Worm (Caenorhabditis elegans): Measurements from ENCODE around the gene trpl-2.

trpl-2 gene

DNA sequence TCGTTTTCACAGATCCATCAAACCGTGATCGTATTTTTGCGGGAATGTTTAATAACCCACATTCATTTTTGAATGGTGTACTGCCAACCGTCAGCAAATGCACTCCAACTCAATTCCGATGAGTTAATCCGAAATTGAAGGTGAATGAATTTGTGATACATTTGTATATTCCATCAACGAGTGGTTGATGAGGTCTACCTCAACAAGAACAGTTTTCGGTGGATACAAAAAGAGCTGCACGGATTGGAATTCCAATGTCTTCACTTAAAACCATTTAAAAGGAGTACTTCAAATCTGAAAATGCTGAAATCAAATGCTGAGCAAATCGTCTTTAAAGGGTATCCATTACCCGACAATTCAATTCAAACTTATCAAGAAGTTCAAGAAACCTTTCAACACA is 37.2 kb upstream of the trpl-2 start, which contains the start of gene F15E6.5:
Gene F15E6.5, plus strand, starts transcription at position 301 of the 400 bp plus-strand sequence.
- no peak for TF ChIP-seq elt-3 (tag; optimal IDR thresholded peaks at IDR 0.05)
- no peak for TF ChIP-seq unc-62 (GFP tag; optimal IDR thresholded peaks at IDR 0.05)

DNA sequence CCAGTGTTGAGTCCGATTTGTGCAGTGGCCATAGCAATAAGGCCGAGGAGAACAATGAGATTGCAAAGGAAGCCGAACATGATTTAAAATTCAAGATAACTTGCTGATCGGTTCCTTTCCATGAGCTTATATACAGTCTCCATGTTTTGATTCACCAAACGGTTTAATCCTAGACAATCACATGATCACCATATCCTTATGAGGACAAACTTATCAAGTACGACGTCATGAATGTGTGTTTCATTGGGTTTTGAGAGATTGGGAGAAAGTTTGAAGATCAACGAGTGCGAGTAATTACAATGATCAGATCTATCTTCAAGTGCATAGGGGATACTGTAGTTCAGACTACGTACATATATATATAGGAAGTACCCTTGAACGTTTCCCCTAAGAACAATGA is 36.0 kb upstream of the trpl-2 start, which contains the start of gene dct-7:
Gene dct-7, minus strand, starts transcription at position 101 of the 400 bp plus-strand sequence.
- no peak for TF ChIP-seq ama-1 (optimal IDR thresholded peaks at IDR 0.05)
- peak; percentile 30 for TF ChIP-seq nhr-43 (tag; optimal IDR thresholded peaks at IDR 0.05; ENCODE audit: poor library complexity, severe bottlenecking)

DNA sequence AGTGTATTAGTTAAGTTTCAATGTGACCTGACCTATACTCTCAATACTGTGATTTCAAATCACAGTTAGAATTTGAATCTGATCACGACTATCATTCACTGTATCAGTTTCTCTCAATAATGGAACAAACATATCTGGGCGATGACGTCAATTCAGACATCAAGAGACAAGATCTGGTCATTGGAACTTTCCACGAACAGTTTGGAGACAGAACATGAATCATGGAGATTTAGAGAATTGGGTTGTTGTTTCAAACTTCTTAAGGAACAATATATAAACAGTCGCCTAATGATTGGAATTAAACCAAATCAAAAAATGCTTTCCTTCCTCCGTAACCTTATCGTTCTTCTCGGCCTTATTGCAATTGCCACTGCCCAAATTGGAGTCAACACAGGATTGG is 35.3 kb upstream of the trpl-2 start, which contains the start of gene F15E6.4:
Gene F15E6.4, plus strand, starts transcription at position 301 of the 400 bp plus-strand sequence.
- TF ChIP-seq nhr-77 (tag; optimal IDR thresholded peaks at IDR 0.05) = no peak
- TF ChIP-seq nhr-12 (tag; optimal IDR thresholded peaks at IDR 0.05) = no peak
- no peak for TF ChIP-seq snpc-4 (tag; optimal IDR thresholded peaks at IDR 0.05)
- TF ChIP-seq elt-1 (tag; optimal IDR thresholded peaks at IDR 0.05) = no peak
- TF ChIP-seq R02D3.7 (tag; optimal IDR thresholded peaks at IDR 0.05) = no peak
- TF ChIP-seq hmg-11 (tag; optimal IDR thresholded peaks at IDR 0.05) = no peak
- no peak for TF ChIP-seq ztf-11 (tag; optimal IDR thresholded peaks at IDR 0.05)
- no peak for TF ChIP-seq mml-1 (tag; optimal IDR thresholded peaks at IDR 0.05)
- no peak for TF ChIP-seq elt-3 (tag; optimal IDR thresholded peaks at IDR 0.05)
- TF ChIP-seq fkh-10 (GFP tag; optimal IDR thresholded peaks at IDR 0.05) = no peak

DNA sequence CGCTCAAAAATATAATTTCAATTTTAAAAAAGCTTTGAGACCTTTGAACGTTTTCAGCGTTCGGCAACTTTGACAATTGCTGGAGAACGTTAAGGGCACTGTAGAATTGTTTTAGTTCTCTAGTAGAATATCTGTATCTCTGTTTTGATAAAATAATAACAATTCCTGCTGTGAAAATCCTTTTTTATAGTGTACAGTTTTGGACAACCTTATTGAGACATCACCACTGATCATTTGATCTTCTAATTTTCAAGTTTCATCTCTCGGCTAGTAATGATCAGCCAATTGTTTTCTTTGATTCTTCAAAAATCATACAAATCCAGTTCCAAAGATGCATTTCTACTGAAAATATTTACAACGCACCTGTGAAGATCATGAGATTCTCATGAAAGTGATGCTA is 33.9 kb upstream of the trpl-2 start, which contains the start of gene F15E6.10:
Gene F15E6.10, plus strand, starts transcription at position 301 of the 400 bp plus-strand sequence.
- no peak for TF ChIP-seq daf-12 (tag; optimal IDR thresholded peaks at IDR 0.05)
- no peak for TF ChIP-seq ceh-16 (tag; optimal IDR thresholded peaks at IDR 0.05)
- TF ChIP-seq hmg-11 (tag; optimal IDR thresholded peaks at IDR 0.05) = no peak

DNA sequence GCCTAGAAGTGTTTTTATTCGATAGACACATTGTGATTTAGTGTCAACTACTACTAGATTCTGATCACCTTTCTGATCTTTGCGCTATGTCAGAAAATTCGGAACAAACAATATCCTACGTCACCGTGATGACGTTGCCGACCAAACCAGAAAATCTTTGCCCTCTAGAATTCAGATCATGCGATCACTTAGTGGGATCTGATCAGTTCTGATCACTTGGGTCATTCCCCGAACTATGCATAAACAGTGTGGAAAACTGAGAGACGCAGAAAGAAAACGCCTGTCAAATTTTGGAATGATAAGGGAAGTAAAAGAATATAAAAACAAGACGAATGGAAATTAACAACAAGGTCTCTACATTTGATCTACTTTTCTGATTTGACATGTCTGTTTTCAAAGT is 31.9 kb upstream of the trpl-2 start, which contains the start of gene F15E6.3:
Gene F15E6.3, plus strand, starts transcription at position 344 of the 400 bp plus-strand sequence.
- TF ChIP-seq nhr-43 (tag; optimal IDR thresholded peaks at IDR 0.05; ENCODE audit: poor library complexity, severe bottlenecking) (peak; percentile 76), mml-1 (tag; optimal IDR thresholded peaks at IDR 0.05) (no peak), elt-3 (tag; optimal IDR thresholded peaks at IDR 0.05) (peak in 1 of 3 experiments; percentile 36), nhr-67 (tag; optimal IDR thresholded peaks at IDR 0.05) (no peak), lin-39 (tag; optimal IDR thresholded peaks at IDR 0.05) (no peak), elt-1 (tag; optimal IDR thresholded peaks at IDR 0.05) (no peak), nhr-12 (tag; optimal IDR thresholded peaks at IDR 0.05) (no peak), ceh-28 (tag; optimal IDR thresholded peaks at IDR 0.05) (peak; percentile 32), elt-2 (tag; optimal IDR thresholded peaks at IDR 0.05) (no peak), nhr-23 (tag; optimal IDR thresholded peaks at IDR 0.05) (peak; percentile 89), nhr-25 (tag; optimal IDR thresholded peaks at IDR 0.05) (peak; percentile 60), skn-1 (tag; optimal IDR thresholded peaks at IDR 0.05) (no peak)

DNA sequence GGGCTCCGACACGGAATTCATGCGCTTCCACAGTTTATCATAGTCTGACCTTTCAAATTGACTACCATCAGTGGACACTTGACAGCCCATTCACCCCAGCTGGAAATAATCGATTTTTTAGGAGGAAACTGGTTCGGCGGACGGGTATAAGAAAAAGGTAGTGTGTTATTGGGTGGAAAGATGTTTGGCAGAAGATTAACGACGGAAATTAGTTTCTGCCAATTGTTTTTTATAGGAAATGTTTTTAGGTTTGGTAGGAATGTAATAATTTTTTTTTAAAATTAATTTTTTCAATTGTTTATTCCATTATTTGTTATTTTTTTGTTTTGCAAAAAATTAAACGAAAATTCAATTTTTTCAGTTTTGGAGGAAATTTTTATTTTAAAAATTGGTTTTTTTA is 27.5 kb upstream of the trpl-2 start, which contains the start of gene F15E6.9:
Gene F15E6.9, minus strand, starts transcription at position 101 of the 400 bp plus-strand sequence.
- TF ChIP-seq elt-2 (tag; optimal IDR thresholded peaks at IDR 0.05) = no peak
- no peak for TF ChIP-seq snpc-4 (tag; optimal IDR thresholded peaks at IDR 0.05)
- no peak for TF ChIP-seq elt-3 (tag; optimal IDR thresholded peaks at IDR 0.05)
- TF ChIP-seq sea-2 (GFP tag; optimal IDR thresholded peaks at IDR 0.05) = no peak
- no peak for TF ChIP-seq daf-12 (tag; optimal IDR thresholded peaks at IDR 0.05)
- no peak for TF ChIP-seq nhr-12 (tag; optimal IDR thresholded peaks at IDR 0.05)
- no peak for TF ChIP-seq elt-1 (tag; optimal IDR thresholded peaks at IDR 0.05)
- no peak for TF ChIP-seq fkh-2 (tag; optimal IDR thresholded peaks at IDR 0.05)
- TF ChIP-seq zag-1 (tag; optimal IDR thresholded peaks at IDR 0.05) = no peak
- no peak for TF ChIP-seq lsy-12 (tag; optimal IDR thresholded peaks at IDR 0.05)
- no peak for TF ChIP-seq aly-2 (tag; optimal IDR thresholded peaks at IDR 0.05)
- no peak for TF ChIP-seq lin-15B (tag; optimal IDR thresholded peaks at IDR 0.05)
- no peak for TF ChIP-seq fkh-10 (GFP tag; optimal IDR thresholded peaks at IDR 0.05)
- TF ChIP-seq egl-5 (tag; optimal IDR thresholded peaks at IDR 0.05) = no peak
- TF ChIP-seq nhr-28 (tag; optimal IDR thresholded peaks at IDR 0.05) = no peak
- TF ChIP-seq nfya-1 (tag; optimal IDR thresholded peaks at IDR 0.05; ENCODE audit: insufficient read depth) = no peak
